Worm (Caenorhabditis elegans) whole organism, L3 larva: Measurements from ENCODE around the gene klf-3.

ENCODE experiments used
- aly-2 ChIP-seq: fragments of 150-350 bp; optimal IDR thresholded peaks from 2 replicates; lab custom pipeline; 2014; ENCODE audit warnings: missing biosample characterization, missing genetic modification characterization
- egl-5 ChIP-seq: fragments of 150-350 bp; optimal IDR thresholded peaks from 2 replicates; lab custom pipeline; 2017; ENCODE audit warnings: missing biosample characterization, missing genetic modification reagents, missing genetic modification characterization, inconsistent platforms
- elt-3 ChIP-seq, 3 experiments: fragments of 150-350 bp in 1 of 3; sonication (generic microtip) in 2 of 3; optimal IDR thresholded peaks; 2 replicates in 2 of 3; 4 replicates in 1 of 3; lab custom pipeline; 2014 to 2017; ENCODE audit warnings: missing biosample characterization in 3 of 3, missing genetic modification characterization in 3 of 3
- jun-1 ChIP-seq: fragments of 150-350 bp; optimal IDR thresholded peaks from 2 replicates; lab custom pipeline; 2014; ENCODE audit warnings: missing biosample characterization, missing genetic modification reagents, missing genetic modification characterization
- nhr-23 ChIP-seq: fragments of 150-350 bp; optimal IDR thresholded peaks from 2 replicates; lab custom pipeline; 2014; ENCODE audit warnings: missing biosample characterization, missing genetic modification reagents, missing genetic modification characterization

Gene klf-3

DNA sequence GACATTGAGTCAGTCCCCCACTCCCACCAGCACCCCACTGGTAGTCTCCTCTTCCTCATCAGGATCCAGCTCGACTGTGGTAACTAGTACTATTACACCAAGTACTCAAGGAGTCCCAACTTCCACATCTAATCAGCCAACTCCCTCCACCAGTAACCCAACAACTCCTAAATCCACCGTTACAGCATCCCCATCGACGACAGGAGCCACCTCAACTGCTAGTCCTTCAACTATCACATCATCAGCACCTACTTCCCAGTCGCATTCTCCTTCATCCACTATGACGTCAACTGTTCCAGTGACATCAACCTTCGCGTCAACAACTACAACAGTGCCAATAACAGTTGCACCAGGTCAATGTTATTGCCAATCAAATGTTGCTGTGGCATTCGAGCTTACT is 51.8 kb downstream of the klf-3 start:
- TF ChIP-seq aly-2 = no peak
- TF ChIP-seq elt-3 (tag; optimal IDR thresholded peaks at IDR 0.05; lab: Kevin White, UChicago) = no peak
- TF ChIP-seq egl-5 (tag; lab: Kevin White, UChicago) = no peak
- no peak for TF ChIP-seq nhr-23
- TF ChIP-seq jun-1 (tag; lab: Kevin White, UChicago) = no peak
